Worm (Caenorhabditis elegans) whole organism, early embryonic: ENCODE results near the gene rps-13.
A peak's percentile ranks its signal among the peaks of the same experiment; 100 is the strongest.

Experiments used
- B0310.2 ChIP-seq: sonication (generic microtip); optimal IDR thresholded peaks from 2 replicates; lab custom pipeline; 2016; ENCODE audit warnings: mild to moderate bottlenecking, missing genetic modification characterization, missing compliant biosample characterization
- F13C5.2 ChIP-seq: sonication (generic microtip); optimal IDR thresholded peaks from 2 replicates; lab custom pipeline; 2017; ENCODE audit warnings: mild to moderate bottlenecking, missing genetic modification characterization, inconsistent platforms, missing compliant biosample characterization
- aly-1 ChIP-seq: sonication (generic microtip); optimal IDR thresholded peaks from 2 replicates; lab custom pipeline; 2016; ENCODE audit warnings: missing genetic modification characterization, missing compliant biosample characterization
- ama-1 ChIP-seq: fragments of 150-350 bp; optimal IDR thresholded peaks from 2 replicates; lab custom pipeline; 2014
- ceh-13 ChIP-seq: fragments of 200-800 bp; sonication (Bioruptor generic); optimal IDR thresholded peaks from 2 replicates; lab custom pipeline; 2018; ENCODE audit warnings: mild to moderate bottlenecking, missing genetic modification characterization, missing compliant biosample characterization
- ceh-36 ChIP-seq: sonication (generic microtip); optimal IDR thresholded peaks from 2 replicates; lab custom pipeline; 2016; ENCODE audit warnings: missing genetic modification characterization, inconsistent platforms, missing compliant biosample characterization
- ets-7 ChIP-seq: sonication (generic microtip); optimal IDR thresholded peaks from 2 replicates; lab custom pipeline; 2016; ENCODE audit warnings: missing genotype, missing genetic modification characterization, missing compliant biosample characterization
- flt-1 ChIP-seq: fragments of 200-800 bp; sonication (Bioruptor generic); IDR thresholded peaks from 2 replicates; pipeline ENCODE4 v1.3.6; 2022; ENCODE audit warnings: missing genetic modification characterization, missing compliant biosample characterization
- hmbx-1 ChIP-seq: sonication (generic microtip); optimal IDR thresholded peaks from 2 replicates; lab custom pipeline; 2016; ENCODE audit warnings: mild to moderate bottlenecking, missing genetic modification characterization, missing compliant biosample characterization
- hmg-4 ChIP-seq: fragments of 200-800 bp; sonication (Bioruptor generic); optimal IDR thresholded peaks from 2 replicates; lab custom pipeline; 2018; ENCODE audit warnings: mild to moderate bottlenecking, missing genetic modification characterization, missing compliant biosample characterization
- hnd-1 ChIP-seq: sonication (generic microtip); optimal IDR thresholded peaks from 2 replicates; lab custom pipeline; 2016; ENCODE audit warnings: missing genetic modification characterization, missing compliant biosample characterization
- pes-1 ChIP-seq: fragments of 200-800 bp; sonication (Bioruptor generic); IDR thresholded peaks from 2 replicates; pipeline ENCODE4 v1.3.6; 2022; ENCODE audit warnings: missing genetic modification reagents, missing genetic modification characterization, missing compliant biosample characterization
- scrt-1 ChIP-seq: fragments of 200-800 bp; sonication (Bioruptor generic); IDR thresholded peaks from 2 replicates; pipeline ENCODE4 v1.3.6; 2022; ENCODE audit warnings: missing genetic modification characterization, missing compliant biosample characterization
- sea-1 ChIP-seq: fragments of 200-800 bp; sonication (Bioruptor generic); conservative IDR thresholded peaks from 2 replicates; pipeline ENCODE4 v1.3.6; 2022; ENCODE audit warnings: missing genetic modification characterization, missing compliant biosample characterization
- tbx-11 ChIP-seq: fragments of 200-800 bp; sonication (Bioruptor generic); IDR thresholded peaks from 2 replicates; pipeline ENCODE4 v1.3.6; 2022; ENCODE audit warnings: missing genetic modification characterization, missing compliant biosample characterization
- tbx-37 ChIP-seq: fragments of 200-800 bp; sonication (Bioruptor generic); conservative IDR thresholded peaks from 2 replicates; pipeline ENCODE4 v1.3.6; 2022; ENCODE audit warnings: missing genetic modification reagents, missing genetic modification characterization, missing compliant biosample characterization
- tra-4 ChIP-seq: sonication (generic microtip); optimal IDR thresholded peaks from 2 replicates; lab custom pipeline; 2017; ENCODE audit warnings: missing genetic modification characterization, missing compliant biosample characterization

The rps-13 gene

ce11 chrIII:6374947-6375415, at the start of gene rps-13, which contains the start of gene nfx-1:
Gene rps-13 (minus strand): TSS chrIII:6374997.
Gene nfx-1 (plus strand): TSS chrIII:6375379.
- TF ChIP-seq pes-1 (GFP tag; lab: Robert Waterston, UW) (no peak), F13C5.2 (tag; lab: Kevin White, UChicago) (peak; percentile 24), tra-4 (no peak)

ce11 chrIII:6422721-6423120, 47.9 kb upstream of the rps-13 start:
- TF ChIP-seq hnd-1 (no peak), tbx-37 (GFP tag; lab: Robert Waterston, UW) (no peak), B0310.2 (no peak)

ce11 chrIII:6421973-6422511, 47.2 kb upstream of the rps-13 start:
- TF ChIP-seq ceh-36: no peak

ce11 chrIII:6421473-6421872, 46.7 kb upstream of the rps-13 start:
- TF ChIP-seq F13C5.2 (tag; lab: Kevin White, UChicago): no peak
- TF ChIP-seq ceh-13 (GFP tag; lab: Kevin White, UChicago): no peak
- no peak for TF ChIP-seq sea-1 (GFP tag; lab: Robert Waterston, UW)
- no peak for TF ChIP-seq tbx-11 (GFP tag; lab: Robert Waterston, UW)
- TF ChIP-seq hmg-4: no peak
- TF ChIP-seq flt-1 (GFP tag; lab: Robert Waterston, UW): no peak
- TF ChIP-seq tbx-37 (GFP tag; lab: Robert Waterston, UW): no peak
- no peak for TF ChIP-seq aly-1 (tag; lab: Kevin White, UChicago)
- TF ChIP-seq ceh-36: no peak
- TF ChIP-seq scrt-1: no peak
- TF ChIP-seq ama-1 (lab: Kevin White, UChicago): no peak
- no peak for TF ChIP-seq hnd-1

DNA sequence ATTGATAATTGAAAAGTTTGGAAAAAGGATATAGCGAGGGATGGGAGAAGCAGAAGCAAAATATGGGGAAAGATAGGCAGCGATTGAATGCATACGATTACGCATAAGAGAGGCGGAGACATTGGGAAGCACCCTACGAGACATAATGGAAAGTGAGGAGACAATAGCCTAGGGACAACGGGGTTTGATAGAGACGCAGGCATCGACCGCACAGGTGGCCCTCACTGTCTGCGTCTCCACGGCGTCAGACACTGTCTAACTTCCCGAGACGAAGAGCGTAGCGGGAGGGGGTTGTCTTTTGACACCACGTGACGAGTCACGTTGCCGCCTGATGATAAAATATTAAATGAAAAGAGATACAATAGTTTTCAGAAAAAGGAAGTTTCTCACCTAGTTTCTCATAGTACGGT, 46.2 kb upstream of the rps-13 start:
- TF ChIP-seq flt-1 (GFP tag; lab: Robert Waterston, UW) (no peak), tbx-37 (GFP tag; lab: Robert Waterston, UW) (no peak), tra-4 (no peak), aly-1 (tag; lab: Kevin White, UChicago) (no peak), F13C5.2 (tag; lab: Kevin White, UChicago) (no peak), scrt-1 (no peak), ets-7 (no peak), ceh-36 (no peak), tbx-11 (GFP tag; lab: Robert Waterston, UW) (no peak), ama-1 (lab: Kevin White, UChicago) (no peak)

DNA sequence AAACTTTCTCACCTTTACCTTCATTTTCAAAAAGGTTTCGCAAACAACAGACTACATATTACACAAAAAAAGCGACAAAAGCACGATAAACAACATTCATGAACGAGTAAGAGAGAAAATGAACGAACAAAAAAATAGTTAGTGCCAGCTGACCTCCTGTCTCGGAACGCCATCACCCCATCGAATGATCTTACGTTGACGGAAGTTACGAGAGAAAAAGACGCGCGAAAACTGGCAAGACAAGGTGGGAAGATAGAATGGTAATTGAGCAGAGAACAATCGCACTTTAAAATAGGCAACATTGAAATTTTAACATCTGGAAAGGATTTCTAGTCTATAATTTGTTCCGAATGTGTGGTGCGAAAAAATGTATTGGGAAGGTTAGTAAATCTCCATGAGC, 45.4 kb upstream of the rps-13 start:
- no peak for TF ChIP-seq ama-1 (lab: Kevin White, UChicago)
- TF ChIP-seq ets-7: no peak
- no peak for TF ChIP-seq tbx-11 (GFP tag; lab: Robert Waterston, UW)
- no peak for TF ChIP-seq scrt-1
- no peak for TF ChIP-seq tbx-37 (GFP tag; lab: Robert Waterston, UW)
- TF ChIP-seq hnd-1: no peak
- TF ChIP-seq hmbx-1 (tag; lab: Kevin White, UChicago): no peak
- TF ChIP-seq hmg-4: no peak
- no peak for TF ChIP-seq flt-1 (GFP tag; lab: Robert Waterston, UW)

DNA sequence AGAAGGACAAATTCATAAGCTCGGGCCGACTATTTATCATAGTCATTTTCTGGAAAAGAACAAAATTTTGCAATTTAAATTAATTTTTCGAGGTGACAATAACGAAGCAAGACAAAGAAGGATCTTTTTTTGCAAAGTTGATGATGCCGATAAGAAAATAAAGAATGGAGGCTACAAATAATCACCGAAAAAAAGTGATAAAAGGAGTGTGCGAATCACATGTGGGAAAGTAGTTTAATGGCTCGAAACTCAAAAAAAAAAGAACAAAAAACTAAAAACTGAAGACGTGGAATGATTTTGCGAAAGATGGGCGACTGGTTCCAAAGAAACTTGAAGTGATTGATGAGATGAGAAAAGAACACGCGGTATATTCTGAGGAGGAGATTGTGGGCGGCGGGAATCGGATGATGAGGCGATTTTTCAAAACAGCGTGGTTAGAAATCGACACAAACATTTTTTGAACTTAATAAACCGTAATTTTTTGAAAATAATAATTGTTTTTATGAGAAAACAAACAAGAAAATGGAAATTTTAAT, 44.7 kb upstream of the rps-13 start, which contains the start of gene atgl-1:
atgl-1 (minus strand) TSS at position 51 of the 536 bp plus-strand sequence.
- TF ChIP-seq flt-1 (GFP tag; lab: Robert Waterston, UW): no peak
- TF ChIP-seq tra-4: no peak
- TF ChIP-seq ceh-13 (GFP tag; lab: Kevin White, UChicago): no peak
- TF ChIP-seq B0310.2: no peak
- no peak for TF ChIP-seq ceh-36
- no peak for TF ChIP-seq sea-1 (GFP tag; lab: Robert Waterston, UW)
- TF ChIP-seq F13C5.2 (tag; lab: Kevin White, UChicago): no peak
- no peak for TF ChIP-seq ets-7
- TF ChIP-seq hnd-1: no peak
- TF ChIP-seq pes-1 (GFP tag; lab: Robert Waterston, UW): no peak
- no peak for TF ChIP-seq ama-1 (lab: Kevin White, UChicago)
- no peak for TF ChIP-seq hmg-4
- TF ChIP-seq tbx-37 (GFP tag; lab: Robert Waterston, UW): no peak

DNA sequence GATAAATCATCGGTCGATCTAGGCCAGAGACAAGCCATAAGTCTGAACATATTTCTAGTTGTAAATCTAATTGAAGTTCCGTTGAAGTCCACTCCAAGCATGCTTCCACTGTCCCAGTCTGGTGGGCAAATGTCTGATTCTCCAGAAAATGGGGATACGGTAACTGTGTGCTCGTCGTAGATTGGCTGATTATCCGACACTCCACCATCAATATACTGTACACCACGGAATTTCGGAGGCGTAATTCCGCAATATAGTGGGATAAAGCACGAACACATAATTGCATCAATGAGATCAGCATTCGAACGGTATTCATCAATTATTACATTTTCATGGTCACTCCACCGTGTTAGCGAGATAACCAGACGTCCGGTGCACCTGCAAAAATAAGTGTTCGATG, 43.5 kb upstream of the rps-13 start:
- TF ChIP-seq ets-7: no peak
- TF ChIP-seq hmg-4: no peak

DNA sequence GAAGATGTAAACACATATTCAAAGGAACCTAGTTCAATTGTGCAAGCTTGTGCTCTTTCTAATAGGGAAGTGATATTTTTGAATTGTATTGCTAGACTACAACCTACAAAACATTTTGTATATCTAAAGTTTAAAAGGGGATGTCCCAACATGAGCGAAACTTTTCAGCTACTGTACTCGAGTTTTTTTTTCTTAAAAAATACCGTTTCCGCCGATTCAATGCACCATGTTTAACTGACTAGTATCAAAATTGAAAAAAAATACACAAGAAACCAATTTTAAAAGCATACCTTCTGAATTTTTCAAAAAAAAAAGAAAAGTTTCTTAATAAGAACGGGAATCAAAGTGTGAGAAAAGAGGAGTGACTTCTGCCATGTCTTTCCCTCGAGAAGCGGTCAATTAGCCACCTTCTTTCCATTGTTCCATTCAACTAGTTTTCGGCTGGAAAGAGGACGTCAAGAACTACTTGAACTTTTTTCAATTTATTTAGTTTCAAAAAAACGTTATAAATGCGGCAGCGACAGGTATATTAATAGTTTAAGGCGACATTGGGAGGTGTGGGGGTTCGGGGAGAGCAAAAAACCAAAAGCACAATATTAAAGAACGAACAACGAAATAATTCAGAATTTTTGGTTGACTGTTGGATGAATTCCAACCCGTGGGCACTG, 40.6 kb upstream of the rps-13 start, which contains the start of gene nas-4:
nas-4 (minus strand) TSS at position 351 of the 668 bp plus-strand sequence.
- TF ChIP-seq hmg-4: no peak
- no peak for TF ChIP-seq ama-1 (lab: Kevin White, UChicago)
- no peak for TF ChIP-seq aly-1 (tag; lab: Kevin White, UChicago)
- no peak for TF ChIP-seq pes-1 (GFP tag; lab: Robert Waterston, UW)
- TF ChIP-seq F13C5.2 (tag; lab: Kevin White, UChicago): no peak
- no peak for TF ChIP-seq sea-1 (GFP tag; lab: Robert Waterston, UW)
- no peak for TF ChIP-seq hnd-1
- TF ChIP-seq ceh-36: no peak
